Worm (Caenorhabditis elegans) whole organism, late embryonic: ENCODE measurements around the gene str-106.

Experiments
- ama-1 ChIP-seq: fragments of 150-350 bp; optimal IDR thresholded peaks from 2 replicates; lab custom pipeline; 2014
- dmd-4 ChIP-seq: sonication (generic microtip); optimal IDR thresholded peaks from 2 replicates; lab custom pipeline; 2016; ENCODE audit warnings: borderline replicate concordance, missing genetic modification characterization, missing compliant biosample characterization
- nhr-11 ChIP-seq: fragments of 150-350 bp; optimal IDR thresholded peaks from 2 replicates; lab custom pipeline; 2014; ENCODE audit warnings: missing biosample characterization, missing genetic modification characterization
- ref-2 ChIP-seq: sonication (generic microtip); optimal IDR thresholded peaks from 2 replicates; lab custom pipeline; 2016; ENCODE audit warnings: missing genetic modification characterization, missing compliant biosample characterization
- sdc-2 ChIP-seq: sonication (generic microtip); optimal IDR thresholded peaks from 2 replicates; lab custom pipeline; 2016; ENCODE audit warnings: missing genotype, missing genetic modification characterization, missing compliant biosample characterization
- tbx-2 ChIP-seq: sonication (generic microtip); optimal IDR thresholded peaks from 2 replicates; lab custom pipeline; 2016; ENCODE audit warnings: missing genetic modification characterization, missing compliant biosample characterization

DNA sequence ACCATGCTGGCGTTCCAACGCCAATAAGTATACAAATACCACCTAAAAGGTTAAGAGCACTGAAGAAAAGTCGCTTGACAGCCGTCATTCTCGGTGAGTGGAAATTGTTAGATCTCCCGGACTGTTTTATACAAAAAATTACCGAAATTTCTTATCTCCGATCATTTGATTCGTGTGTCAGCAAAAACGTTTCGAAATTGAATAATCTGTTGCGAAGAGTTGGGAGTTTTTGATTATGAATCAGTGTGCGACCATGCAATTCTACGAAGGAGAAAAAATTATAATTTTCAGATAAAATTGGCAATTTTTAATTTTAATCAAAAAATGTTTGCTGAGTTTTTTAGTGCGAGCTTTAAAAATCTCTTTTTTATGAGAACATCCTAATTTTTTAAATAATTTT, 40.9 kb upstream of the str-106 start, which contains the start of gene clc-11:
- TF ChIP-seq sdc-2 (no peak), tbx-2 (tag; lab: Kevin White, UChicago) (no peak), ref-2 (tag; lab: Kevin White, UChicago) (no peak), nhr-11 (tag; lab: Kevin White, UChicago) (no peak), ama-1 (lab: Kevin White, UChicago) (no peak), dmd-4 (tag; lab: Kevin White, UChicago) (no peak)
